Worm (Caenorhabditis elegans) whole organism, young adult: ENCODE results near the gene sul-1.

Experiments used
- ama-1 ChIP-seq, 3 experiments: fragments of 150-350 bp in 1 of 3; sonication (generic microtip) in 2 of 3; optimal IDR thresholded peaks; 2 replicates each; lab custom pipeline; 2014 to 2018; ENCODE audit warnings: missing biosample characterization in 2 of 3, missing genetic modification characterization in 2 of 3, missing genetic modification reagents in 2 of 3
- ccch-3 ChIP-seq: fragments of 200-800 bp; sonication (Bioruptor generic); optimal IDR thresholded peaks from 2 replicates; lab custom pipeline; 2018; ENCODE audit warnings: mild to moderate bottlenecking, missing genetic modification characterization, missing compliant biosample characterization
- nhr-90 ChIP-seq: sonication (generic microtip); optimal IDR thresholded peaks from 2 replicates; lab custom pipeline; 2016; ENCODE audit warnings: missing genotype, mild to moderate bottlenecking, missing genetic modification characterization, missing compliant biosample characterization
- pha-4 ChIP-seq: fragments of 150-350 bp; sonication (generic microtip); optimal IDR thresholded peaks from 2 replicates; lab custom pipeline; 2014; ENCODE audit warnings: missing biosample characterization, missing genetic modification reagents, missing genetic modification characterization
- unc-130 ChIP-seq: sonication (generic microtip); optimal IDR thresholded peaks from 2 replicates; lab custom pipeline; 2016; ENCODE audit warnings: missing genetic modification reagents, missing genetic modification characterization, missing compliant biosample characterization
- ztf-18 ChIP-seq: sonication (generic microtip); optimal IDR thresholded peaks from 2 replicates; lab custom pipeline; 2016; ENCODE audit warnings: missing genotype, mild to moderate bottlenecking, missing genetic modification characterization, missing compliant biosample characterization

- no peak for TF ChIP-seq pha-4
- no peak for TF ChIP-seq unc-130
- no peak for TF ChIP-seq ztf-18 (tag; lab: Kevin White, UChicago)
- no peak for TF ChIP-seq ccch-3
- no peak for TF ChIP-seq ama-1 (optimal IDR thresholded peaks at IDR 0.05; lab: Kevin White, UChicago)
- no peak for TF ChIP-seq ama-1 (GFP tag; optimal IDR thresholded peaks at IDR 0.05; lab: Kevin White, UChicago)
- no peak for TF ChIP-seq nhr-90 (tag; lab: Kevin White, UChicago)
These were observed 43.2 kb upstream of the sul-1 start for ce11 chrX:3313939-3314338.
